Fruit fly (Drosophila melanogaster): Measurements from ENCODE around the gene TotB.

TotB gene

dm6 chr3R:20873638-20874037, at the start of gene TotB:
TotB (plus strand) TSS chr3R:20873938.
- TF ChIP-seq noc (tag; optimal IDR thresholded peaks at IDR 0.05) = no peak

- TF ChIP-seq noc (tag; optimal IDR thresholded peaks at IDR 0.05) = no peak
Measured at dm6 chr3R:20826929-20827328, 46.8 kb upstream of the TotB start.

- peak; percentile 70 for TF ChIP-seq noc (tag; optimal IDR thresholded peaks at IDR 0.05)
Measured at dm6 chr3R:20828520-20829415, 45.0 kb upstream of the TotB start.

- no peak for TF ChIP-seq noc (tag; optimal IDR thresholded peaks at IDR 0.05)
Measured at dm6 chr3R:20829416-20830131, 44.2 kb upstream of the TotB start.

- peak; percentile 45 for TF ChIP-seq noc (tag; optimal IDR thresholded peaks at IDR 0.05)
Measured at dm6 chr3R:20830153-20830695, 43.5 kb upstream of the TotB start, which contains the start of gene Adss. Adss (minus strand) TSS chr3R:20830580.

- TF ChIP-seq noc (tag; optimal IDR thresholded peaks at IDR 0.05) = no peak
Measured at dm6 chr3R:20830963-20831362, 42.8 kb upstream of the TotB start, which contains the start of gene CG31223. CG31223 (plus strand) TSS chr3R:20831127.

dm6 chr3R:20832689-20833524, 40.8 kb upstream of the TotB start, which contains the start of gene Synd:
Synd (plus strand) TSS chr3R:20832799.
- peak; percentile 62 for TF ChIP-seq noc (tag; optimal IDR thresholded peaks at IDR 0.05)

- no peak for TF ChIP-seq noc (tag; optimal IDR thresholded peaks at IDR 0.05)
Measured at dm6 chr3R:20833664-20834063, 40.1 kb upstream of the TotB start.

dm6 chr3R:20834770-20835183, 39.0 kb upstream of the TotB start:
- peak; percentile 16 for TF ChIP-seq noc (tag; optimal IDR thresholded peaks at IDR 0.05)

dm6 chr3R:20835531-20835930, 38.2 kb upstream of the TotB start:
- no peak for TF ChIP-seq noc (tag; optimal IDR thresholded peaks at IDR 0.05)

- no peak for TF ChIP-seq noc (tag; optimal IDR thresholded peaks at IDR 0.05)
Measured at dm6 chr3R:20836257-20836856, 37.4 kb upstream of the TotB start.

- peak; percentile 32 for TF ChIP-seq noc (tag; optimal IDR thresholded peaks at IDR 0.05)
Measured at dm6 chr3R:20837242-20837664, 36.5 kb upstream of the TotB start.

dm6 chr3R:20838787-20839186, 35.0 kb upstream of the TotB start:
- no peak for TF ChIP-seq noc (tag; optimal IDR thresholded peaks at IDR 0.05)

- no peak for TF ChIP-seq noc (tag; optimal IDR thresholded peaks at IDR 0.05)
Measured at dm6 chr3R:20841840-20842239, 31.9 kb upstream of the TotB start, which contains the start of gene CG15695. CG15695 (plus strand) TSS chr3R:20842140.

- no peak for TF ChIP-seq noc (tag; optimal IDR thresholded peaks at IDR 0.05)
Measured at dm6 chr3R:20845493-20845892, 28.2 kb upstream of the TotB start.

All from whole organism, larva.